Fruit fly (Drosophila melanogaster) whole organism, adult: ENCODE results near the gene CG15894.

Source experiments
- CG12768 ChIP-seq: fragments of 200-800 bp; sonication (Bioruptor generic); optimal IDR thresholded peaks from 2 replicates; lab custom pipeline; 2017; ENCODE audit warnings: missing biosample characterization, missing genetic modification characterization, mild to moderate bottlenecking, moderate library complexity, missing genetic modification reagents
- CG7045 ChIP-seq: fragments of 200-800 bp; sonication (Bioruptor generic); optimal IDR thresholded peaks from 2 replicates; lab custom pipeline; 2017; ENCODE audit warnings: missing biosample characterization, mild to moderate bottlenecking, missing genetic modification characterization
- Clk ChIP-seq: fragments of 200-800 bp; sonication (Bioruptor generic); optimal IDR thresholded peaks from 2 replicates; lab custom pipeline; 2017; ENCODE audit warnings: missing biosample characterization, missing genetic modification characterization
- Hr96 ChIP-seq: fragments of 200-800 bp; sonication (Bioruptor generic); optimal IDR thresholded peaks from 2 replicates; lab custom pipeline; 2016; ENCODE audit warnings: missing biosample characterization, missing genetic modification characterization
- kay ChIP-seq: fragments of 200-800 bp; sonication (Bioruptor generic); peaks from one replicate; lab custom pipeline; 2016; ENCODE audit warnings: missing biosample characterization, missing genetic modification characterization, borderline replicate concordance

- no peak for TF ChIP-seq CG12768 (GFP tag; lab: Kevin White, UChicago)
- TF ChIP-seq Clk (GFP tag; lab: Kevin White, UChicago): no peak
- TF ChIP-seq Hr96 (GFP tag; lab: Kevin White, UChicago): no peak
- no peak for TF ChIP-seq CG7045 (GFP tag; lab: Kevin White, UChicago)
- no peak for TF ChIP-seq kay (GFP tag; lab: Kevin White, UChicago)
These were observed 28.7 kb downstream of the CG15894 start, which contains the start of gene CG3842 for dm6 chrX:6337702-6338101.
